Worm (Caenorhabditis elegans) whole organism, L2 larva: Measurements from ENCODE around the gene C30G4.4.
A peak's percentile ranks its signal among the peaks of the same experiment; 100 is the strongest.

Experiments used
- C34F6.9 ChIP-seq: fragments of 150-350 bp; optimal IDR thresholded peaks from 2 replicates; lab custom pipeline; 2014; ENCODE audit warnings: missing biosample characterization, missing genetic modification characterization
- F13H6.1 ChIP-seq: sonication (generic microtip); optimal IDR thresholded peaks from 2 replicates; lab custom pipeline; 2016; ENCODE audit warnings: missing genetic modification characterization, missing compliant biosample characterization
- ZK546.5 ChIP-seq: sonication (generic microtip); optimal IDR thresholded peaks from 2 replicates; lab custom pipeline; 2017; ENCODE audit warnings: missing biosample characterization, missing genetic modification characterization
- aly-2 ChIP-seq: fragments of 150-350 bp; optimal IDR thresholded peaks from 2 replicates; lab custom pipeline; 2014; ENCODE audit warnings: missing biosample characterization, missing genetic modification characterization
- ama-1 ChIP-seq: fragments of 150-350 bp; optimal IDR thresholded peaks from 2 replicates; lab custom pipeline; 2018; ENCODE audit warnings: inconsistent platforms
- blmp-1 ChIP-seq: sonication (generic microtip); optimal IDR thresholded peaks from 2 replicates; lab custom pipeline; 2017; ENCODE audit warnings: missing genetic modification characterization, mild to moderate bottlenecking, missing compliant biosample characterization, antibody characterized with exemption, moderate library complexity; ENCODE audit not compliant: insufficient read depth
- ceh-16 ChIP-seq: fragments of 150-350 bp; optimal IDR thresholded peaks from 2 replicates; lab custom pipeline; 2014; ENCODE audit warnings: missing biosample characterization, missing genetic modification characterization
- ceh-82 ChIP-seq: fragments of 150-350 bp; optimal IDR thresholded peaks from 2 replicates; lab custom pipeline; 2014; ENCODE audit warnings: missing biosample characterization, missing genetic modification characterization
- dmd-4 ChIP-seq: sonication (generic microtip); optimal IDR thresholded peaks from 2 replicates; lab custom pipeline; 2017; ENCODE audit warnings: missing biosample characterization, missing genetic modification characterization
- egl-27 ChIP-seq: sonication (generic microtip); optimal IDR thresholded peaks from 3 replicates; lab custom pipeline; 2017; ENCODE audit warnings: missing biosample characterization, missing genetic modification reagents, missing genetic modification characterization
- elt-1 ChIP-seq: fragments of 150-350 bp; optimal IDR thresholded peaks from 2 replicates; lab custom pipeline; 2014; ENCODE audit warnings: missing biosample characterization, missing genetic modification characterization
- elt-3 ChIP-seq: sonication (generic microtip); optimal IDR thresholded peaks from 2 replicates; lab custom pipeline; 2017; ENCODE audit warnings: missing biosample characterization, missing genetic modification characterization
- fos-1 ChIP-seq: fragments of 150-350 bp; optimal IDR thresholded peaks from 2 replicates; lab custom pipeline; 2014; ENCODE audit warnings: missing biosample characterization, missing genetic modification characterization
- gmeb-1 ChIP-seq: fragments of 150-350 bp; optimal IDR thresholded peaks from 2 replicates; lab custom pipeline; 2014; ENCODE audit warnings: missing biosample characterization, missing genetic modification characterization
- lin-11 ChIP-seq: fragments of 150-350 bp; sonication (generic microtip); optimal IDR thresholded peaks from 2 replicates; lab custom pipeline; 2014; ENCODE audit warnings: missing biosample characterization, missing genetic modification characterization, inconsistent platforms, mixed read lengths
- lin-13 ChIP-seq: fragments of 150-350 bp; optimal IDR thresholded peaks from 2 replicates; lab custom pipeline; 2014; ENCODE audit warnings: missing biosample characterization, missing genetic modification reagents, missing genetic modification characterization
- mab-5 ChIP-seq: fragments of 150-350 bp; optimal IDR thresholded peaks from 2 replicates; lab custom pipeline; 2014; ENCODE audit warnings: missing biosample characterization, missing genetic modification characterization
- mbf-1 ChIP-seq: sonication (generic microtip); optimal IDR thresholded peaks from 2 replicates; lab custom pipeline; 2017; ENCODE audit warnings: missing biosample characterization, missing genetic modification characterization
- mdl-1 ChIP-seq, 2 experiments: fragments of 150-350 bp in 1 of 2; sonication (generic microtip) in 1 of 2; optimal IDR thresholded peaks; 2 replicates each; lab custom pipeline; 2017; ENCODE audit warnings: missing biosample characterization in 2 of 2, missing genetic modification characterization in 2 of 2
- nhr-10 ChIP-seq: sonication (generic microtip); optimal IDR thresholded peaks from 2 replicates; lab custom pipeline; 2017; ENCODE audit warnings: missing biosample characterization, missing genetic modification characterization
- nhr-11 ChIP-seq: fragments of 150-350 bp; optimal IDR thresholded peaks from 2 replicates; lab custom pipeline; 2014; ENCODE audit warnings: missing biosample characterization, missing genetic modification characterization
- nhr-21 ChIP-seq: fragments of 150-350 bp; optimal IDR thresholded peaks from 2 replicates; lab custom pipeline; 2014; ENCODE audit warnings: missing biosample characterization, missing genetic modification characterization
- nhr-237 ChIP-seq: fragments of 150-350 bp; optimal IDR thresholded peaks from 2 replicates; lab custom pipeline; 2014; ENCODE audit warnings: missing biosample characterization, missing genetic modification characterization
- nhr-6 ChIP-seq: fragments of 150-350 bp; optimal IDR thresholded peaks from 2 replicates; lab custom pipeline; 2014; ENCODE audit warnings: missing biosample characterization, missing genetic modification characterization
- sem-4 ChIP-seq: fragments of 150-350 bp; optimal IDR thresholded peaks from 2 replicates; lab custom pipeline; 2014; ENCODE audit warnings: missing biosample characterization, missing genetic modification reagents, missing genetic modification characterization
- sma-3 ChIP-seq: sonication (generic microtip); optimal IDR thresholded peaks from 2 replicates; lab custom pipeline; 2016; ENCODE audit warnings: missing genetic modification reagents, missing genetic modification characterization, missing compliant biosample characterization
- sma-9 ChIP-seq, 2 experiments: fragments of 150-350 bp in 1 of 2; sonication (generic microtip) in 1 of 2; optimal IDR thresholded peaks; 2 replicates each; lab custom pipeline; 2014 to 2016; ENCODE audit warnings: missing genetic modification characterization in 2 of 2, mild to moderate bottlenecking in 1 of 2, missing biosample characterization in 1 of 2, missing compliant biosample characterization in 1 of 2, missing genetic modification reagents in 1 of 2, moderate library complexity in 1 of 2
- snpc-4 ChIP-seq: fragments of 150-350 bp; optimal IDR thresholded peaks from 2 replicates; lab custom pipeline; 2014; ENCODE audit warnings: missing biosample characterization, missing genetic modification characterization
- unc-62 ChIP-seq: fragments of 150-350 bp; optimal IDR thresholded peaks from 2 replicates; lab custom pipeline; 2014; ENCODE audit warnings: missing biosample characterization, missing genetic modification reagents, missing genetic modification characterization
- zag-1 ChIP-seq: fragments of 150-350 bp; optimal IDR thresholded peaks from 2 replicates; lab custom pipeline; 2014; ENCODE audit warnings: missing biosample characterization, missing genetic modification characterization
- ztf-1 ChIP-seq: fragments of 200-800 bp; sonication (Bioruptor generic); conservative IDR thresholded peaks from 2 replicates; pipeline ENCODE4 v1.3.6; 2022; ENCODE audit warnings: missing genetic modification characterization, missing compliant biosample characterization
- ztf-11 ChIP-seq: sonication (generic microtip); optimal IDR thresholded peaks from 2 replicates; lab custom pipeline; 2017; ENCODE audit warnings: missing biosample characterization, missing genetic modification characterization
- ztf-4 ChIP-seq: fragments of 150-350 bp; optimal IDR thresholded peaks from 2 replicates; lab custom pipeline; 2014; ENCODE audit warnings: missing biosample characterization, missing genetic modification characterization

The C30G4.4 gene

ce11 chrX:17096508-17097234, 24.7 kb upstream of the C30G4.4 start, which contains the start of gene lido-1:
Gene lido-1 (minus strand): TSS chrX:17096558.
- TF ChIP-seq elt-1 (tag; lab: Kevin White, UChicago) (peak; percentile 35), ztf-1 (no peak), sma-9 (GFP tag; optimal IDR thresholded peaks at IDR 0.05; lab: Kevin White, UChicago) (peak; percentile 9), sma-9 (tag; optimal IDR thresholded peaks at IDR 0.05; lab: Kevin White, UChicago) (no peak)

- no peak for TF ChIP-seq nhr-10 (tag; lab: Kevin White, UChicago)
- no peak for TF ChIP-seq dmd-4 (tag; lab: Kevin White, UChicago)
- TF ChIP-seq nhr-6 = no peak
- TF ChIP-seq sem-4 (tag; lab: Kevin White, UChicago) = no peak
- no peak for TF ChIP-seq lin-11 (tag; lab: Kevin White, UChicago)
- no peak for TF ChIP-seq nhr-237
- TF ChIP-seq elt-3 (tag; lab: Kevin White, UChicago) = no peak
- TF ChIP-seq zag-1 (tag; lab: Kevin White, UChicago) = no peak
- TF ChIP-seq unc-62 (GFP tag; lab: Kevin White, UChicago) = no peak
Measured at ce11 chrX:17093199-17093598, 21.2 kb upstream of the C30G4.4 start, which contains the start of gene C08A9.3. Gene C08A9.3 (minus strand): TSS chrX:17093299.

DNA sequence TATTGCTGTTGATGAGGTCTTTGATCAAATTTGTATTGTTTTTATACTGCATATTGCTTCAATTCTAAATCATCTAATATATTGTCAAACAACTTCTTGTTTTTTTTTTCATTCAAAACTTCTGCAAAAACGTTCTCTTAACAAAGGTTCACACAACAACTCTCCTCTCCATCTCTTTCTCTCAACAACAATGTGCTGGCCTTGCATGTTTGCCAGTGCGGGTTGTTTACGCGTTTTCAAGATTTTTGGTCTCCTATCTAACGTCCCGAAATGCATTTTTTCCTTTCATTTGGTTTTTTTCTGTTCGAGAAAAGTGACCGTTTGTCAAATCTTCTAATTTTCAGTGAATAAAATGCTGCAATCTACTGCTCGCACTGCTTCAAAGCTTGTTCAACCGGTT, 20.4 kb upstream of the C30G4.4 start, which contains the start of gene sod-3:
TSS of gene sod-3 (plus strand) at position 338 of the 400 bp plus-strand sequence.
- TF ChIP-seq nhr-11 (tag; lab: Kevin White, UChicago) (no peak), lin-13 (GFP tag; lab: Kevin White, UChicago) (no peak), ztf-4 (tag; lab: Kevin White, UChicago) (no peak), ZK546.5 (tag; lab: Kevin White, UChicago) (no peak), aly-2 (tag; lab: Kevin White, UChicago) (no peak), nhr-21 (tag; lab: Kevin White, UChicago) (no peak)

ce11 chrX:17080635-17081376, 8.8 kb upstream of the C30G4.4 start, which contains the start of the genes irld-23 and C08A9.10:
Gene irld-23 (minus strand): TSS chrX:17080685.
Gene C08A9.10 (plus strand): TSS chrX:17081179.
- TF ChIP-seq nhr-11 (tag; lab: Kevin White, UChicago) (no peak), blmp-1 (no peak), C34F6.9 (tag; lab: Kevin White, UChicago) (no peak), sem-4 (tag; lab: Kevin White, UChicago) (no peak), zag-1 (tag; lab: Kevin White, UChicago) (no peak), sma-3 (GFP tag; lab: Kevin White, UChicago) (no peak), egl-27 (tag; lab: Kevin White, UChicago) (no peak), nhr-237 (no peak), ceh-16 (tag; lab: Kevin White, UChicago) (no peak), ceh-82 (tag; lab: Kevin White, UChicago) (no peak), fos-1 (no peak), gmeb-1 (tag; lab: Kevin White, UChicago) (no peak), ama-1 (lab: Kevin White, UChicago) (no peak), mbf-1 (tag; lab: Kevin White, UChicago) (no peak), mab-5 (tag; lab: Kevin White, UChicago) (no peak), F13H6.1 (tag; lab: Kevin White, UChicago) (no peak), mdl-1 (tag; optimal IDR thresholded peaks at IDR 0.05; lab: Kevin White, UChicago) (no peak), ztf-11 (tag; lab: Kevin White, UChicago) (no peak), snpc-4 (tag; lab: Kevin White, UChicago) (no peak), dmd-4 (tag; lab: Kevin White, UChicago) (no peak)
- TF ChIP-seq, all 48 proteins: peak for 0
